Worm (Caenorhabditis elegans) whole organism, L2 larva: ENCODE data around the gene glb-20.
A peak's percentile ranks its signal among the peaks of the same experiment; 100 is the strongest.

Experiments used
- F13H6.1 ChIP-seq: sonication (generic microtip); optimal IDR thresholded peaks from 2 replicates; lab custom pipeline; 2016; ENCODE audit warnings: missing genetic modification characterization, missing compliant biosample characterization
- Y55F3AM.14 ChIP-seq: fragments of 200-800 bp; sonication (Bioruptor generic); optimal IDR thresholded peaks from 2 replicates; lab custom pipeline; 2018; ENCODE audit warnings: mild to moderate bottlenecking, missing genetic modification characterization, missing compliant biosample characterization
- ZK546.5 ChIP-seq: sonication (generic microtip); optimal IDR thresholded peaks from 2 replicates; lab custom pipeline; 2017; ENCODE audit warnings: missing biosample characterization, missing genetic modification characterization
- alr-1 ChIP-seq: fragments of 150-350 bp; optimal IDR thresholded peaks from 2 replicates; lab custom pipeline; 2014; ENCODE audit warnings: missing biosample characterization, missing genetic modification characterization
- aly-2 ChIP-seq: fragments of 150-350 bp; optimal IDR thresholded peaks from 2 replicates; lab custom pipeline; 2014; ENCODE audit warnings: missing biosample characterization, missing genetic modification characterization
- blmp-1 ChIP-seq: sonication (generic microtip); optimal IDR thresholded peaks from 2 replicates; lab custom pipeline; 2017; ENCODE audit warnings: missing genetic modification characterization, mild to moderate bottlenecking, missing compliant biosample characterization, antibody characterized with exemption, moderate library complexity; ENCODE audit not compliant: insufficient read depth
- ceh-16 ChIP-seq: fragments of 150-350 bp; optimal IDR thresholded peaks from 2 replicates; lab custom pipeline; 2014; ENCODE audit warnings: missing biosample characterization, missing genetic modification characterization
- ceh-82 ChIP-seq: fragments of 150-350 bp; optimal IDR thresholded peaks from 2 replicates; lab custom pipeline; 2014; ENCODE audit warnings: missing biosample characterization, missing genetic modification characterization
- crh-2 ChIP-seq: sonication (generic microtip); optimal IDR thresholded peaks from 2 replicates; lab custom pipeline; 2017; ENCODE audit warnings: missing biosample characterization, missing genetic modification characterization
- egl-27 ChIP-seq: sonication (generic microtip); optimal IDR thresholded peaks from 3 replicates; lab custom pipeline; 2017; ENCODE audit warnings: missing biosample characterization, missing genetic modification reagents, missing genetic modification characterization
- elt-1 ChIP-seq: fragments of 150-350 bp; optimal IDR thresholded peaks from 2 replicates; lab custom pipeline; 2014; ENCODE audit warnings: missing biosample characterization, missing genetic modification characterization
- elt-3 ChIP-seq: sonication (generic microtip); optimal IDR thresholded peaks from 2 replicates; lab custom pipeline; 2017; ENCODE audit warnings: missing biosample characterization, missing genetic modification characterization
- fos-1 ChIP-seq: fragments of 150-350 bp; optimal IDR thresholded peaks from 2 replicates; lab custom pipeline; 2014; ENCODE audit warnings: missing biosample characterization, missing genetic modification characterization
- gmeb-1 ChIP-seq: fragments of 150-350 bp; optimal IDR thresholded peaks from 2 replicates; lab custom pipeline; 2014; ENCODE audit warnings: missing biosample characterization, missing genetic modification characterization
- lin-11 ChIP-seq: fragments of 150-350 bp; sonication (generic microtip); optimal IDR thresholded peaks from 2 replicates; lab custom pipeline; 2014; ENCODE audit warnings: missing biosample characterization, missing genetic modification characterization, inconsistent platforms, mixed read lengths
- lin-13 ChIP-seq: fragments of 150-350 bp; optimal IDR thresholded peaks from 2 replicates; lab custom pipeline; 2014; ENCODE audit warnings: missing biosample characterization, missing genetic modification reagents, missing genetic modification characterization
- lsy-2 ChIP-seq, 2 experiments: fragments of 150-350 bp in 1 of 2; sonication (generic microtip) in 1 of 2; optimal IDR thresholded peaks; 2 replicates each; lab custom pipeline; 2014 to 2017; ENCODE audit warnings: missing biosample characterization in 2 of 2, missing genetic modification characterization in 2 of 2
- mab-5 ChIP-seq: fragments of 150-350 bp; optimal IDR thresholded peaks from 2 replicates; lab custom pipeline; 2014; ENCODE audit warnings: missing biosample characterization, missing genetic modification characterization
- mbf-1 ChIP-seq: sonication (generic microtip); optimal IDR thresholded peaks from 2 replicates; lab custom pipeline; 2017; ENCODE audit warnings: missing biosample characterization, missing genetic modification characterization
- mdl-1 ChIP-seq, 2 experiments: fragments of 150-350 bp in 1 of 2; sonication (generic microtip) in 1 of 2; optimal IDR thresholded peaks; 2 replicates each; lab custom pipeline; 2017; ENCODE audit warnings: missing biosample characterization in 2 of 2, missing genetic modification characterization in 2 of 2
- nhr-11 ChIP-seq: fragments of 150-350 bp; optimal IDR thresholded peaks from 2 replicates; lab custom pipeline; 2014; ENCODE audit warnings: missing biosample characterization, missing genetic modification characterization
- nhr-129 ChIP-seq: fragments of 150-350 bp; optimal IDR thresholded peaks from 2 replicates; lab custom pipeline; 2014; ENCODE audit warnings: missing biosample characterization, missing genetic modification characterization
- nhr-21 ChIP-seq: fragments of 150-350 bp; optimal IDR thresholded peaks from 2 replicates; lab custom pipeline; 2014; ENCODE audit warnings: missing biosample characterization, missing genetic modification characterization
- nhr-237 ChIP-seq: fragments of 150-350 bp; optimal IDR thresholded peaks from 2 replicates; lab custom pipeline; 2014; ENCODE audit warnings: missing biosample characterization, missing genetic modification characterization
- nhr-25 ChIP-seq: fragments of 150-350 bp; sonication (generic microtip); optimal IDR thresholded peaks from 3 replicates; lab custom pipeline; 2014; ENCODE audit warnings: missing biosample characterization, missing genetic modification characterization
- nhr-77 ChIP-seq: fragments of 150-350 bp; optimal IDR thresholded peaks from 2 replicates; lab custom pipeline; 2014; ENCODE audit warnings: missing biosample characterization, missing genetic modification characterization
- sem-4 ChIP-seq: fragments of 150-350 bp; optimal IDR thresholded peaks from 2 replicates; lab custom pipeline; 2014; ENCODE audit warnings: missing biosample characterization, missing genetic modification reagents, missing genetic modification characterization
- skn-1 ChIP-seq: sonication (generic microtip); optimal IDR thresholded peaks from 2 replicates; lab custom pipeline; 2017; ENCODE audit warnings: missing biosample characterization, missing genetic modification characterization
- sma-3 ChIP-seq: sonication (generic microtip); optimal IDR thresholded peaks from 2 replicates; lab custom pipeline; 2016; ENCODE audit warnings: missing genetic modification reagents, missing genetic modification characterization, missing compliant biosample characterization
- sma-9 ChIP-seq, 2 experiments: fragments of 150-350 bp in 1 of 2; sonication (generic microtip) in 1 of 2; optimal IDR thresholded peaks; 2 replicates each; lab custom pipeline; 2014 to 2016; ENCODE audit warnings: missing genetic modification characterization in 2 of 2, mild to moderate bottlenecking in 1 of 2, missing biosample characterization in 1 of 2, missing compliant biosample characterization in 1 of 2, missing genetic modification reagents in 1 of 2, moderate library complexity in 1 of 2
- snpc-4 ChIP-seq: fragments of 150-350 bp; optimal IDR thresholded peaks from 2 replicates; lab custom pipeline; 2014; ENCODE audit warnings: missing biosample characterization, missing genetic modification characterization
- unc-55 ChIP-seq: fragments of 150-350 bp; sonication (generic microtip); optimal IDR thresholded peaks from 3 replicates; lab custom pipeline; 2014; ENCODE audit warnings: missing biosample characterization, missing genetic modification reagents, missing genetic modification characterization
- zag-1 ChIP-seq: fragments of 150-350 bp; optimal IDR thresholded peaks from 2 replicates; lab custom pipeline; 2014; ENCODE audit warnings: missing biosample characterization, missing genetic modification characterization
- ztf-11 ChIP-seq: sonication (generic microtip); optimal IDR thresholded peaks from 2 replicates; lab custom pipeline; 2017; ENCODE audit warnings: missing biosample characterization, missing genetic modification characterization
- ztf-4 ChIP-seq: fragments of 150-350 bp; optimal IDR thresholded peaks from 2 replicates; lab custom pipeline; 2014; ENCODE audit warnings: missing biosample characterization, missing genetic modification characterization

The glb-20 gene

DNA sequence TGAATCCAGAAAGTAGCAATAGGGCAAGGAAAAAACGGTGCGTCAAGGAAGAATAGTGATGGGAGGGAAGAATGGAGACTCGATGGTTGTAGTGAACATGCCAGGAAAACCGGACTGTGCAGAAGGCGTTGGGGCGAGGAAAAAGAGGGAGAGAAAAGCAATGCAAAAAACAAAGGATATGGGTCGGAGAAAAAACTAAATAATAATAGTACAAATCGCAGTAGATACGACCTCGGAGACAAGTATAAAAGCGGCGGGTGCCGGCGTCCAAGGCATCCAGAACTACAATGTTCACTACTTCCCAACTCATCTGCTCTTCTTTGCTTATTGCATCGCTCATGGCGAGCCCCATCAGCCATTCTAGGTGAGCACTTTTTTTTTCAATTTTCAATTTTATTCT lies 19.2 kb downstream of the glb-20 start, which contains the start of gene R01E6.5:
TSS of gene R01E6.5 (plus strand) at position 301 of the 400 bp plus-strand sequence.
- TF ChIP-seq ceh-16 (no peak), ceh-82 (tag; lab: Kevin White, UChicago) (no peak), egl-27 (tag; lab: Kevin White, UChicago) (no peak), mbf-1 (tag; lab: Kevin White, UChicago) (no peak), sma-9 (GFP tag; optimal IDR thresholded peaks at IDR 0.05; lab: Kevin White, UChicago) (no peak), sma-9 (tag; optimal IDR thresholded peaks at IDR 0.05; lab: Kevin White, UChicago) (no peak), zag-1 (tag; lab: Kevin White, UChicago) (no peak), ztf-11 (no peak)

DNA sequence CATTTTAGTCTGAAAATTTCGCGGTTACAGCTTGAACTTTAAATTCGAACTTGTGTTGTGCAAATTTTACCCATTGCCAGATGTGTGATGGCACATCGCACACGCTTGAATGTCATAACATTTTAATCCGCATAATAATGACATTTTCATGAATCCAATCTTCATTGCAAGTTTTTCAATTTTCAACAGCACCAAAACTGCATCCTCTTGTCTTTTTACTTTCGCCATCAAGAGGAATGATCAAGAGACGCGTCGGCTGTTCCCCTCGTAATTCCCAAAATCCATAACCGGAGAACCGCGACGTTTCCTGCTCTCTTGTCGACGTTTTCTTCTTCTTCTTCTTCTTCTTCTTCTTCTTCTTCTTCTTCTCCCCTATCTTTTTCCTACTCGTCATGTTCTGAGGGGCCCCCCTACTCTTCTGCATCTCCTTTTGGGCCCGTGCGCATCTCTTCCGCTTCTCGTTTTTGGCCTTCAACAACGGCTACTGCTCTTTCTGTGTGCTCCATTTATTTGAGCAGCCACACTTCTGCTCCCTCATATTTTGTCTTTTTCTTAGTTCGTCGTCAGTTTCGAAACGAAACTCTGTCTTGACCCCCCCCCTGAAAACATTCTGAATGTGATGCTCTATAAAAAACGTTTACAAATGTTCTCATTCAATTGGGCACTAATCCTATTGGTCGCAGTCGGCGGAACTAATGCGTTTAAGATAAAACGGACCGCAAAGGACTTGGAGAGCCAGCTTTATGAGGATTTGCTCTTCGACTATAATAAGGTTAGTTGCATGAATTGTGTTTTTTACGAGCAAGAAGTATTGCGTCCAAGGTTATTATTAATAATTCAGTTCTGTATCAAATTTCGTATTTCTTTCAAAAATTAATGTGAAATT lies 23.3 kb downstream of the glb-20 start, which contains the start of gene acr-12:
TSS of gene acr-12 (plus strand) at position 430 of the 886 bp plus-strand sequence.
- no peak for TF ChIP-seq skn-1 (tag; lab: Kevin White, UChicago)
- TF ChIP-seq unc-55 (GFP tag; lab: Kevin White, UChicago): peak; percentile 17
- peak; percentile 2 for TF ChIP-seq sma-9 (GFP tag; optimal IDR thresholded peaks at IDR 0.05; lab: Kevin White, UChicago)
- TF ChIP-seq sma-9 (tag; optimal IDR thresholded peaks at IDR 0.05; lab: Kevin White, UChicago): no peak

DNA sequence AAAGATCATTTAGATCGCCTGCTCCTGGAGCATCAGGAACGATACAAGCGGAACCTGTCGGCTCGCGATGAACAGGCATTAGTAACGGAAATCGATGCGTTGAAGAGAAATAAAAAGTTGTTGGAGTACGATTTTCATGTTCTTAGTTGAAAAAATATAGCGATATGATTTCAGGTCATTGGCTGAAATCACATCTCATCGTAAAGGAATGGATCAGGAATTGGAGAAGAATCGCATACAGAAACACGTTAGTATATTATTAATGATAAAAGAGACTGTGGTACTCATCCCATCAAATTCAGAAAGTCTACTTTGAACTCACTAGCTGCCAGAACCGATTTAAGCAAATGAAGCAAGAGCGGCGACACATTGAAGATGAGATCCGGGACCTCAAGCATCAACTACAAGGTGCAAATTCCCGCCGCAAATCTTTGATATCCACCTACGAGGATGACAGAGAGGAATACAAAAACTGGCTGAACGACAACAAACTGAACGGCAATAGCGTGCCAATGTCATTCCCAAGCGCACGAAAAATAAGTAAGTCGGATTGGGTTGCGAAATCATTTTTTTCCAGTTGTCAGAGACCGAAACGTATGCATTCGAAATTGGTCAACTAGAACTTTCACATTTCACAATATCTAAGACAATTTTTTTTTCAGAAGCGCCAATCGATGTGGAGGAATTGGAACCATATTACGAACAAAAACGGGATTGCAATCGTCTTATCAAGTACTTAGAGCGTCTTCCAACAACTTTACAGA lies 25.8 kb downstream of the glb-20 start:
- TF ChIP-seq skn-1 (tag; lab: Kevin White, UChicago): no peak
- no peak for TF ChIP-seq elt-3 (tag; lab: Kevin White, UChicago)
- TF ChIP-seq aly-2 (tag; lab: Kevin White, UChicago): no peak
- no peak for TF ChIP-seq elt-1 (tag; lab: Kevin White, UChicago)
- TF ChIP-seq gmeb-1 (tag; lab: Kevin White, UChicago): no peak
- no peak for TF ChIP-seq ceh-16
- no peak for TF ChIP-seq alr-1 (tag; lab: Kevin White, UChicago)
- TF ChIP-seq ZK546.5: no peak
- TF ChIP-seq F13H6.1 (tag; lab: Kevin White, UChicago): no peak
- no peak for TF ChIP-seq lin-11 (tag; lab: Kevin White, UChicago)
- no peak for TF ChIP-seq ztf-4 (tag; lab: Kevin White, UChicago)
- no peak for TF ChIP-seq egl-27 (tag; lab: Kevin White, UChicago)
- TF ChIP-seq nhr-21 (tag; lab: Kevin White, UChicago): no peak
- no peak for TF ChIP-seq nhr-25
- no peak for TF ChIP-seq snpc-4 (tag; lab: Kevin White, UChicago)
- no peak for TF ChIP-seq nhr-237
- no peak for TF ChIP-seq nhr-11 (tag; lab: Kevin White, UChicago)

DNA sequence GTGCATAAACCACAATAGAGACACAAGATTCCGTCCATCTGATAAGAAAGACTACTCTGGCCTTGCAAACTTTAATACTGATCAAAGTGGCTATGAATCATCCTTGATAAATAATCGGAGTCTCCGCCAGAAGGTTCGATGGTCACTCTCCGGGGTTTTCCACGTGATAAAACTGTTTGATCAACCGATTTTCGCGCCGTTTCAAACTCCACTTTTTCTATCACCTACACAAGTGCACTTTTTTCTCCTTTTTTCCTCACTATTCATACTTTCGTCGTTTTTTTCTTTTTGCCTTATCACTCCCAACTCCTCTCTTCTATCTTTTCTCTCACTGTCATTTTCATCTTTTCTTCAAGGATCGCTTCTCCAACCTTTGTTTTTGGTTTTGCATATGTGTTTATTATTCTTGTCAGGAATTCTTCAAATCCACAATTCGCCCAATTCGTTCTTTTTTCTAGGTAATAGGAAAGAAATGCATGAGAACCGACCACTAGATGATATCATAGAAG lies 27.3 kb downstream of the glb-20 start, which contains the start of gene F18H3.4:
TSS of gene F18H3.4 (plus strand) at position 459 of the 509 bp plus-strand sequence.
- TF ChIP-seq sma-3 (GFP tag; lab: Kevin White, UChicago): peak; percentile 91
- TF ChIP-seq blmp-1 (tag; lab: Kevin White, UChicago): no peak
- TF ChIP-seq Y55F3AM.14 (GFP tag; lab: Kevin White, UChicago): no peak
- no peak for TF ChIP-seq nhr-77 (tag; lab: Kevin White, UChicago)
- TF ChIP-seq crh-2 (tag; lab: Kevin White, UChicago): peak; percentile 77
- peak; percentile 96 for TF ChIP-seq sma-9 (GFP tag; optimal IDR thresholded peaks at IDR 0.05; lab: Kevin White, UChicago)
- TF ChIP-seq sma-9 (tag; optimal IDR thresholded peaks at IDR 0.05; lab: Kevin White, UChicago): no peak
- TF ChIP-seq nhr-129 (tag; lab: Kevin White, UChicago): peak; percentile 58
- peak; percentile 70 for TF ChIP-seq gmeb-1 (tag; lab: Kevin White, UChicago)
- TF ChIP-seq mab-5 (tag; lab: Kevin White, UChicago): no peak
- TF ChIP-seq lin-13 (GFP tag; lab: Kevin White, UChicago): no peak
- TF ChIP-seq snpc-4 (tag; lab: Kevin White, UChicago): no peak
- TF ChIP-seq nhr-25: peak; percentile 5
- TF ChIP-seq fos-1 (tag; lab: Kevin White, UChicago): peak; percentile 98
- TF ChIP-seq nhr-21 (tag; lab: Kevin White, UChicago): peak; percentile 64
- TF ChIP-seq mdl-1 (tag; optimal IDR thresholded peaks at IDR 0.05; lab: Kevin White, UChicago): peak; percentile 30 to 79
- TF ChIP-seq elt-3 (tag; lab: Kevin White, UChicago): no peak
- TF ChIP-seq lsy-2 (tag; optimal IDR thresholded peaks at IDR 0.05; lab: Kevin White, UChicago): peak in 1 of 2 experiments; percentile 24
- TF ChIP-seq F13H6.1 (tag; lab: Kevin White, UChicago): peak; percentile 93
- TF ChIP-seq sem-4 (tag; lab: Kevin White, UChicago): peak; percentile 16
